Fruit fly (Drosophila melanogaster): ENCODE data around the gene CG14606.

CG14606 gene

dm6 chr3R:7186242-7187092 lies 30.4 kb downstream of the CG14606 start, which contains the start of the genes CG10055 and lap:
Gene CG10055, minus strand, starts transcription at chr3R:7186673.
Gene lap, plus strand, starts transcription at chr3R:7186994.
- no peak for TF ChIP-seq noc (tag; optimal IDR thresholded peaks at IDR 0.05)

- no peak for TF ChIP-seq noc (tag; optimal IDR thresholded peaks at IDR 0.05)
These were observed 42.1 kb downstream of the CG14606 start for dm6 chr3R:7174755-7175154.

dm6 chr3R:7172978-7173377 lies 43.9 kb downstream of the CG14606 start:
- no peak for TF ChIP-seq noc (tag; optimal IDR thresholded peaks at IDR 0.05)

DNA sequence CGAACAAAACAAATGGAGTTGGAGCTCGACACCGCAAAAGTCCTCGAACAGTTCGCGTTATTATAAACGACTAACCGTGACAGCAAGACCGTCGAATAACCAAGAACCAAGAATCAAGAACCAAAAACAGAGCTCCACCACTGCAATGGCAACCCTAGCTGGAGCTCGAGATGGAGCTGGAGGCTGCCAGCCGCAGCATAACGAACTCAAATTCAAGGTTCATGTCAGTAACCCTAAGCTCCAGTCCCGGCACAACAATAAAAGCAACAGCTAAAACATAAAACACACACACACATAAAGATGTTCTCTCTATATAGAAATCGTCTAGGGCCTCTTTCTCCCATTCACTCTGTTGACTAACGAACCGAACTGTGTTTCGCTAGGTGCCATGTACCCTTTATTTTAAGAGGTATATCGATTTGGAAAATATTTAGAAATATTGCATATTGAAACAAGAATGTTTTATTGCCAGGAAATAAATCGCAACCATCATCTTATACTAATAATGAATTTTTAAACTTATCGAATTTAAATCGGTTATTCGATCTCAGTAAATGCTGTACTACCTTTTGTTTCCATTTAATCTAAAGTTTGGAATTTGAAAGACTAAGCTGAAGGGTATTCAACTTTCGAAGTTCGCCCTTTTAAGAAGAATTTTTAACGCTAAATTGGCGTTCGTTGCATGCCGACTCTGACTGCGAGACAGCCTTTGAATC lies 45.3 kb downstream of the CG14606 start:
- TF ChIP-seq noc (tag; optimal IDR thresholded peaks at IDR 0.05) = no peak

dm6 chr3R:7169927-7170326 lies 47.0 kb downstream of the CG14606 start:
- no peak for TF ChIP-seq noc (tag; optimal IDR thresholded peaks at IDR 0.05)
